Fruit fly (Drosophila melanogaster): ENCODE measurements around the gene CG14664.

CG14664 gene

DNA sequence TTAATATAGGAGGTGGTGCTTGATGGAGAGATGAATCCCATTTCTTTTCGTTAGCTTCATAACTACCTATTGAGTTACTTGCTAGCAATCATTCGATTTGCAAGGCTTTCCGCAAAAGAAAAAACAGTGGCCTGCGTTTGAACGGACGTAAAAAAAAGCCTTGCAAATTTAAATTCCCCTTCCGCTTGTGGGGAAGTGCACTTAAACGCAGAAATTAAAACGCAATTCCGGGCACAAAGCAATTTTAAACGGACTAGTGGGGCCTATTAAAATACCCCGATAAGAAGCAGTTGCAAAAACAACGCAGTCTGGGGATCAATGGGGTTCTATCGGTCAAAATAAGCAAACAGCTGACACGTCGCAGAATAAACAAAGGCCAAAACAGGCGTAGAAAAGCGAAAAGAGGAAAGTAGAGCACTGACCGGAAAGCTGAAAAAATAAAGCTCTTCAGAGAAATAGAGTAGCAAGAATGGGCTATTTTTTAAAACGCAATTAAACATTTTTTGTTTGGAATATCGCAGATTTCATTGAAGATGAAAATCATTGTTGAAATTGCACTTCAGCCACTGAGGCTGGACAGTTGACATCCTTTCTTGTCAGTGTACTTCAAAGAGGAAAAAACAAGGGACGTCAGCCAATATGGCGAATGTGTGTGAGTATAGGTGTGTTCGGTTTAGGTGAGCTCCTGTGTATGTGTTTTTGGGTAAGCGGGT is 26.7 kb downstream of the CG14664 start:
- TF ChIP-seq CG8478 (optimal IDR thresholded peaks at IDR 0.05) (no peak), CTCF (optimal IDR thresholded peaks at IDR 0.05) (no peak)

DNA sequence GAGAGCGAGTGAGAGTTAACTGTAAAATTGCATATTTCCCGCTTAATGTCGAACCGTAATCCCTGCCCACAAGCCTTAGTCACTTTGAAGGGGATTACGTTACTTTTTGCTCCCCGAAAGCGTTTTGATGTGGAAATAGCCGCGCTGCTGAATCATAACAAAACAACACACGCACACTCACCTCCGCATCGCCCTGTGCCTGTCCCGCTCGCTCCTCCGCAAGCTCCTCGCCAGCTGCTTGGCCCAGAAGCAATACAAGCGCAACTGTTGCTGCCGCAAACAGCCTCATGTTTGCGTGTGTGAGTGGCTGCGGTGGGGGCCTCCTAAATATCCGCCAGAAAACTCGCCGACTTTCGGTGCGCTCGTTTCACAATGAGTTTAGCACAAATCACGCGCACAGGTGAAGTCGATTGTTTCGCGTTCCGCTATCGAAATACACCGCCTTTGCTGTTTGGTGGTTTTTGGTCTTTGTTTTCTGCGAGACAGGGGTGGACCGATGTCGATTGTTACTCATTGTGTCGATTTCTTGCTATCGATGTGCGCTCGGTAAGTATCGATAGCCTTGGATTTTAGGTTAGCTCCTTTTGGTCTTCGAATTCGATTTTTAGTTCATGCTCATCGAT is 27.4 kb downstream of the CG14664 start, which contains the start of gene CtsF:
Gene CtsF, minus strand, starts transcription at position 503 of the 623 bp plus-strand sequence.
- TF ChIP-seq CG8478 (optimal IDR thresholded peaks at IDR 0.05) (no peak), CTCF (optimal IDR thresholded peaks at IDR 0.05) (no peak)

DNA sequence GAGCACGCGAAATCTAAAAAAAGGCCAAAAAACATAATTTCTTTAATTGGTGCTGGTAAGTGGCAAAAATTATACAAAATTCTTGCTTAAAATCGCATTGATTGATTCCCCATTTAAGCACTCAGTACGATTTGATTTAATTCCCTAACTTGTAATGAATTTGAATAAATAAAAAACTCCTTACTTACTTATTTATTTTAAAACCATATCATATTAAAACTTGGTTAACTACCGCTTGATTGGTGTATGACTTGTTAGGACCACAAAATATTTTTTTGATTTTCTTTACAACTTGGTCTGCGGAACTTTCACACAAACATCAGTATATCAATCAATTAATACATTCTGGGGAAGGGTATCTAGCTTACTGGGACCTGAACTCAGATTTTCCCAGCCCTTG is 28.9 kb downstream of the CG14664 start, which contains the start of gene CG1113:
Gene CG1113, plus strand, starts transcription at position 301 of the 400 bp plus-strand sequence.
- TF ChIP-seq CTCF (optimal IDR thresholded peaks at IDR 0.05) (no peak), CG8478 (optimal IDR thresholded peaks at IDR 0.05) (no peak)

DNA sequence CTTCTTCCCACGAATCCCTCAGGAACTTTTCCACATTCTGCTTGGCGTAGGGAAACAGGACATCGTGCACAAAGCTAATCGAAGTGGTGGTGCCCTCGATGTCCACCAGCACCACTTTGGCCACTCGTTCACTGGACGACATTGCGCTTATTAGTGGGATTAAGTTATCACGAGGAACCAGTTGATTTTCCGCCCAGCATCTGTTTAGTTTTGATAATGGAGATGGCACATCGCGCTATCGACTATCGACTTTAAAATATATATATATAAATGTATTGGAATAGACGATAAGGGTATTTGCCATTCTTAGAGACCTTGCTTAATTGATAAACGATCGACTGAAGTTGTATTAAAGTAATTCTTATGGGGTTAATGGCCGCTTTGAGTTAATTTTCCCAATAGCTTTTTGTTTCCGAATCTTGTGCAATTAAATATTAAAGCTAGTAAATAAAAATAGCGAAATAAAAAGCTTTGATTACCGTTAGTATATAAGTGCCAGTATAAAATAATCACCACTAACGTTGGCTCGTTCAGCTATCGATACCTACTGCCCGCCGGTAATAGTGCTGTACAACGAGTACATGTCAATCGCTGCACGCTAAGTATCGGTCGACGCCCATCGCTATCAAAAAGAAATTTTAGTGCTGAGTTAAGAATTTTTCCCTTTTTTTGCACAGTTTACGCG is 32.7 kb downstream of the CG14664 start, which contains the start of the genes Enoph and Hph:
Gene Enoph, minus strand, starts transcription at position 220 of the 685 bp plus-strand sequence.
Gene Hph, plus strand, starts transcription at position 576 of the 685 bp plus-strand sequence.
- TF ChIP-seq CG8478 (optimal IDR thresholded peaks at IDR 0.05) (no peak), CTCF (optimal IDR thresholded peaks at IDR 0.05) (no peak)

DNA sequence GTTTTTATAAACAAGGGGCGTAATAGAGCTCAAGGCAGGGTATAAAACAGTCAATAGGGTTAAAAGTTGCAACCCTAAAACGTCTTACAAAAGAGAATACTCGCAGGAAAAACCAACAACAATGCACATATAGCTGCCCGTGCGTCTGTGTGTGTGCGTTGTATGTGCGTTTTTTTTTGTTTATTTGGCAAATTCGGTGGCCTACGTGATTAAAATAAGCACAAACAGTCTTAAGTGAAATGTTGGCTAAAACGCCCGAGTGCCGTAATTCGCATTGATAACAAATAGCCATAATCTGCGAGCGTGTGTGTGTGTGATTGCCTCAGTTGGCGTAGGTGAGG is 33.2 kb downstream of the CG14664 start:
- no peak for TF ChIP-seq CG8478 (optimal IDR thresholded peaks at IDR 0.05)
- TF ChIP-seq CTCF (optimal IDR thresholded peaks at IDR 0.05), result no peak

DNA sequence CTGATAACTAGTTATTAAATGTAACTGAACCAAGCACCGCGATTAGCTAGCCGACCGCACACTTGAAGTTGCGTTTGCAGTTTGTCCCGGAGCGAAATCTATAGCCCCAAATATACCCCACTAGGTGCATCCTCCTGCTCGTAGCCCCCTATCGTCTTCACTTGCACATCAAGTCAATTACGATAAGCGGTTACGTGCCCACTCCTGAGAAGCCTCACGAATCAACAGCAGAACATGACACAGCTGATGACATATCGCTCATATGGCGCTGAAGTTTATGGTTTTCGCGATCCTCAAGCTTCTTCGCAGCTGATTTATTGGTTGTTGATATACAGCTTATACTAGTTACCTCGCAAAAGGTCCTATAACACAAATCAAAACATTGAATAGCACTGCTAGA is 37.3 kb downstream of the CG14664 start:
- TF ChIP-seq CG8478 (optimal IDR thresholded peaks at IDR 0.05), result no peak
- TF ChIP-seq CTCF (optimal IDR thresholded peaks at IDR 0.05), result no peak

DNA sequence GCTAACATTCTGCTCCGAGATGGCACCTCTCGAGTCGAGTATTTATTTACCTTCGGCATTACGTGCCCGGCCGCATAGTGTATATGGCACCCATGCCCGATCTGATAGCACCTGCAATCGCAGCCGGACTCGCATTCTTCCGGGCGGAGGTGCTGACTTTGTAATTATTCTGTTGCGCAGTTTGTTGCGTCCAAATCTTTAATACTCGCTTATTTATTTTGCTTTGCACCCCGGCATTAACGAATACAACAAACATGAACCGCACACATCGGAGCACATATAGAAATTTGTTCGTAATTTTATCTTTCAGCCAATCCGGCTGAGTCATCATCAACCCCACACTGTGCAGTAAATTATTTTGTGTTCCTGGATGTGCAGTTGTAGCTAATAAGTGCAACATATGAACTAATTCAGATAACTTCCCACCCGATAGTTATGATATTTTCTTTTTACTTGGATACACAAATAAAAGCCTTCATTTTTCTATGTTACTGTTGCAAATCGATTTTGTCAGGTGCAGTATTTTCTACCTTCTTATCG is 38.1 kb downstream of the CG14664 start:
- TF ChIP-seq CTCF (optimal IDR thresholded peaks at IDR 0.05) (no peak), CG8478 (optimal IDR thresholded peaks at IDR 0.05) (no peak)

DNA sequence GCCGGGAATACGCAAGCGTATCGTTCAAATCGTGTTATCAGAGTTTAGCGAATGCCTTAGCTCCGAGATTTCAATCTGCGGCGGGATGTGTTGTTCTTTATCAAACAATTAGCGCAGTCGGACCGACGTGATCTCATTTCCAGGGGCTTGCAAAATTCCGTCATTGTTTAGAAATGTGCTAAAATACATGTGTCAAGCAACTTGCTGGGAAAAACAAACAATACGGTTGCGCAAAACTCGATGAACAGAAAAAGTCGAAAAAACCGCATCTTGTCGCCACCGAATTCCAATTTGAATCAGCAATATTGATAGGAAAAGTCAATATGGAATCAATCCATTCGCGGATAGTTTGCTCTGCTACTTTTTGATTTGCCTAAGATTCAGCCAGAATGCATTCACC is 38.7 kb downstream of the CG14664 start, which contains the start of gene Tim17a2:
Gene Tim17a2, minus strand, starts transcription at position 101 of the 400 bp plus-strand sequence.
- TF ChIP-seq CG8478 (optimal IDR thresholded peaks at IDR 0.05) (no peak), CTCF (optimal IDR thresholded peaks at IDR 0.05) (no peak)

DNA sequence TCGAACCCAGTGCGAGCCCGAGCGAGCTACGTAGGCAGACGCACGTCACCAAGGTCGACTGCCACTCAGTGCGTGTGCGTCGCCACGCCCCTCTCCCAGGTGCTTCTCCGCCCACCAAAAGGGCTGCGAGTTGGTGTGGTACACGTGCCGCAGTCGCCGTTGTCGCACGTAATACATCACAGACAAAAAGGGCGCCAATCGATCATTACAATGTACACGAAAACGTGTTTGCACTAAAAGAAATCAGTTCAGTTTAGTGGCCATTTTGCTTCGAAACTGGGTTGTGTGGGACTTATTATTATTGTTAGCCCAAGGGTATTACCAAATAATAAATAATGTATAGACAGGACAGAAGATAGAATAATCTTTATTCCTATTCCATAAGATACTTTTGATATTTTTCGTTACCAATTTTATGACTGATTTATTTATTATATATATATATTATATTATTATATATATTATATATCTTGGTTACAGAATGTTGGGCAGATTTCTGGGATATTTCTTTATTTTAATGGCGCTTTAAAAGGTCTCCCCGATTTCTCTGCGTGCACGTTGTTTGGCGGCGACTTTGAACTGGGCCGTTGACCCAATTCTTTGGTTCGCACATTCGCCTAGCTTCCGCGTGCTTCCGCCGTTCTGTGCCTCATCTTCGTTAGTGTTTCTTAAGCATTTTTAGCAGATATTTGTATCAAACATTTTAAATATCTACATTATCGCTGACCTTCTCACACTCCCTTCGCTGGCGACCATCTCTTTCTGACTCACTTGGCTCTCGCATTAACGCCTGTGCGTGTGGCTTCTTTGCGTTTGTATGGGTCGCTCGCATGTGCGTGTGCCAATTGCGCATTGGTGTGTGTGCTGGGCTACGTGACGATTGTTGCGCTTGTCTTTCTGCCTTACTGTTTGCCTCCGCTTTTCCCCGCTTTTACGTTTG is 39.6 kb downstream of the CG14664 start:
- TF ChIP-seq CG8478 (optimal IDR thresholded peaks at IDR 0.05), result no peak
- no peak for TF ChIP-seq CTCF (optimal IDR thresholded peaks at IDR 0.05)

DNA sequence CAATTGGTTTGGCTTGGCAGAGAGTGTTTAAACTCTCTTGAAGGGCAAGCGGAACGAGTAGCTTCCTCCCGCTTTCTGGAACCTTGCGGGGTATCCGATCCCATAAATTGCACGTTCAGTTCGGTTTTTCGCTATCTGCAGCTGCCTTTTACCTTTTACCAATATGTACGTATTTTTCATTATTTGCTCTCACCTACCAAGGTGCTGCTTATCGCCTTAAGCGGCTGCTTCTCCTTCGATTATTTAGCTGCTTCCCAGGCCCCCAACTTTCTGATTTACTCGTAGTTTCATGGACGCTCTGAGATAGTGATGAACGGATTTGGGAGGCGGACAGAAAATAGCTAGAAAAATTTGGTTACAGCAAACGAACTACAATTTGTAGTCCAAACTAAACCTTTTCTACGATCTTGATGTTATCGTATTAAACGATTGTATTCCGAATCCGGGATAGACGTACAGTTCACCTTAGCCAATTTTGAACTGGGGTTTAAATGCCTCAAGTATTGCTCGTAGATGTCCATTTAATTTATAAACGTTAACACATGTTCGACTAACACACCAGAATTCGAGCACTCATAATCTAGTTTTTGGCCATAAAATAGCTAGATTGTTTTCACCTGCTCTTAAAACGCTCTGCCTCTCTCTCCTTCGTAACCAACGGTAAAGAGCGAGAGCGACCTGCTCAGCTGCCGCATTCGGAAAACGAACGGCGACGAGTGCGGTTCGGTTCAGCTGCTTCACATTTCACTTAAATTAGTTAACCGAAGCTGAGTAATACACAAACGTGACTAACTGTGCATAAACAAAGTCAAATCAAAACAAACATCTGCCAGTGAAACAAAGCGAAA is 40.5 kb downstream of the CG14664 start:
- TF ChIP-seq CG8478 (optimal IDR thresholded peaks at IDR 0.05) (no peak), CTCF (optimal IDR thresholded peaks at IDR 0.05) (no peak)

DNA sequence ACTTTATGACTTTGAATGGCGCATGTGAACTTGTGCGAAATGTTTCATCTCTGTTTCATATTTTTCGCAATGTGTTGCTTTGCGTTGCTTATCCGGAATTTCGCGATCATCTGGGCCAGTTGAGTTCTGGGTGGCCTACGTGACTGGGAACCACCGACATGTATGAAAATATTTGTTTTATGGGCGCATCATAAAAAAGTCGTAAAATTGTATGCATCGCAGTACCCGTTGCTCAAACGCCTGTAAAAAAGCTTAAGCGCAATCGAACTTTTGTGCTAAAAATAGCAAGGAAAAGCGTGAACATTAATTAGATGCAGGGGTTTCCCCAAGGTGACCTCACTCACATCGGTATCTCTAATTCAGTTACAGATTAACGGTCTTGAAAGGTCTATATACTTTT is 42.3 kb downstream of the CG14664 start:
- TF ChIP-seq CG8478 (optimal IDR thresholded peaks at IDR 0.05), result no peak
- no peak for TF ChIP-seq CTCF (optimal IDR thresholded peaks at IDR 0.05)

DNA sequence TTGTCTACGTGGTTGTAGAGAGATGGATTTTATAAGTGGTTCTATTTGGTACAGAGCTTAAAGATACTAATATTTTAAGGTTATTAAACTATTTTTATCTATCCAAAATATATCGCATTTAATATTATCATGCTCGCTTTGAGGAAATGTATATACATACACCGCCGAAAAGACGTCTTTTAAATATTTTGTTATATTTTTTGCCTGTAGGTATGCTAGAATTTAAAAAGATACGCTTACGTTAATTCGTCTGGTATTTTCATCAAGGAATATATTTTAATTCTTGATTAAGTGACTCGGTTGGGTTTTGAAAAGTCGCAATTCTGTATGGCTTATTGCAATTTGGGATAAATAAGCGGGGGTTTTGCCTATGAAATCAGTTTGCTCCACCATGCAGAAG is 44.6 kb downstream of the CG14664 start:
- TF ChIP-seq CTCF (optimal IDR thresholded peaks at IDR 0.05), result no peak
- TF ChIP-seq CG8478 (optimal IDR thresholded peaks at IDR 0.05), result no peak

DNA sequence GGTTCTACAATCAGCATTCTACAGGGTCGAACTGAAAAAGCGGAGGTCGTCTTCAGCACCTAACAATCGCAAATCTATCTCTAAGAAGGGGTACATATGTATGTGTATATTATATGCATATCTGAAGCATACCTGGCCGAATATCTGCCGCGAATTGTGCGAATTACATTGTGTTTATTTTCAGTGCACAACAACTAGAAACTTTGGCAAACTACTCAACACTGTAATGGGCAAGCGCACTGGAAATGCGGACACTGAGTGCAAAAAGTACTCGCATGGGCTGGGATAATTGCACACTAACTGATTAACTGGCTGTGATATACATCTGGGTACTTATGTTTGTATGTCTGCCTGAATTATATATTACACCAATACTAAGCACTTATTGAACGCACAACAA is 46.9 kb downstream of the CG14664 start:
- TF ChIP-seq CTCF (optimal IDR thresholded peaks at IDR 0.05), result no peak
- TF ChIP-seq CG8478 (optimal IDR thresholded peaks at IDR 0.05), result no peak

Data from S2 (cell line).